Worm (Caenorhabditis elegans) whole organism, L3 larva: ENCODE results near the gene rab-35.

ENCODE experiments used
- R02D3.7 ChIP-seq: fragments of 150-350 bp; optimal IDR thresholded peaks from 2 replicates; lab custom pipeline; 2014; ENCODE audit warnings: missing biosample characterization, missing genetic modification characterization
- egl-27 ChIP-seq: sonication (generic microtip); optimal IDR thresholded peaks from 4 replicates; lab custom pipeline; 2017; ENCODE audit warnings: missing biosample characterization, missing genetic modification reagents, missing genetic modification characterization
- nfya-1 ChIP-seq: sonication (generic microtip); optimal IDR thresholded peaks from 2 replicates; lab custom pipeline; 2017; ENCODE audit warnings: missing genetic modification characterization, mild to moderate bottlenecking, missing compliant biosample characterization, antibody characterized with exemption, moderate library complexity; ENCODE audit not compliant: insufficient read depth
- nhr-12 ChIP-seq: fragments of 150-350 bp; optimal IDR thresholded peaks from 2 replicates; lab custom pipeline; 2014; ENCODE audit warnings: missing biosample characterization, missing genetic modification characterization
- tbx-2 ChIP-seq: sonication (generic microtip); optimal IDR thresholded peaks from 2 replicates; lab custom pipeline; 2016; ENCODE audit warnings: mild to moderate bottlenecking, missing genetic modification characterization, missing compliant biosample characterization
- ztf-4 ChIP-seq: fragments of 150-350 bp; optimal IDR thresholded peaks from 2 replicates; lab custom pipeline; 2014; ENCODE audit warnings: missing biosample characterization, missing genetic modification characterization

ce11 chrIII:11358273-11358672 is 46.9 kb upstream of the rab-35 start:
- TF ChIP-seq ztf-4 (no peak), egl-27 (tag; lab: Kevin White, UChicago) (no peak), nhr-12 (no peak), tbx-2 (tag; lab: Kevin White, UChicago) (no peak), nfya-1 (no peak), R02D3.7 (tag; lab: Kevin White, UChicago) (no peak)
